Fruit fly (Drosophila melanogaster) Kc167 (cell line): ENCODE data around the gene CG32271.

ENCODE experiments used
- Myc ChIP-seq: fragments of >200 bp; optimal IDR thresholded peaks from 2 replicates; lab custom pipeline; 2017; ENCODE audit warnings: missing external identifiers
- Sin3A ChIP-seq: fragments of >200 bp; optimal IDR thresholded peaks from 2 replicates; lab custom pipeline; 2018; ENCODE audit warnings: missing external identifiers
- h ChIP-seq: fragments of >200 bp; optimal IDR thresholded peaks from 3 replicates; lab custom pipeline; 2018; ENCODE audit warnings: missing external identifiers
- insv ChIP-seq: fragments of >200 bp; optimal IDR thresholded peaks from 3 replicates; lab custom pipeline; 2018; ENCODE audit warnings: missing external identifiers
- psq ChIP-seq: fragments of >200 bp; optimal IDR thresholded peaks from 2 replicates; lab custom pipeline; 2017; ENCODE audit warnings: missing external identifiers
- ttk ChIP-seq: sonication (Bioruptor generic); optimal IDR thresholded peaks from 2 replicates; lab custom pipeline; 2017; ENCODE audit warnings: missing external identifiers

The CG32271 gene

DNA sequence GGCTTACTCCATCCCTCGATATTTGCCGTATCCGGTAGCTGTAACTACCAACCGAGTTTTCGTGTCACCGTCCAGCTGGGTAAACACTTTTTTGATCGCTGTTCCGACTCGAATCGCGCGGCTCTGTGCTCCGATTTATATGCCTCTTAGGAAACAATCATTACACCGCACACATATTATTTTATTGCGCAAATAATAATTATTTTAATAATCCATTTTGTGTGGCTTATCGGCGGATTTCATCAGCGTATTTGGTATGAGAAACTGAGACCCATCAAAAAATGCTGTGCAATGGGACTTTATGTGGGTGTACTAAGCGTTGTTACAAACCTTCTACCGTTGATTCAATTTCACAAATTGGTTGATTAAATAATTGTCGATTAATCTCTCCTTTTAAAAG is at the start of gene CG32271:
CG32271 (minus strand) TSS at position 101 of the 400 bp plus-strand sequence.
- TF ChIP-seq ttk (lab: Kevin White, UChicago) (no peak), insv (lab: Kevin White, UChicago) (no peak), Sin3A (lab: Kevin White, UChicago) (no peak), psq (lab: Kevin White, UChicago) (no peak), Myc (lab: Kevin White, UChicago) (no peak)

DNA sequence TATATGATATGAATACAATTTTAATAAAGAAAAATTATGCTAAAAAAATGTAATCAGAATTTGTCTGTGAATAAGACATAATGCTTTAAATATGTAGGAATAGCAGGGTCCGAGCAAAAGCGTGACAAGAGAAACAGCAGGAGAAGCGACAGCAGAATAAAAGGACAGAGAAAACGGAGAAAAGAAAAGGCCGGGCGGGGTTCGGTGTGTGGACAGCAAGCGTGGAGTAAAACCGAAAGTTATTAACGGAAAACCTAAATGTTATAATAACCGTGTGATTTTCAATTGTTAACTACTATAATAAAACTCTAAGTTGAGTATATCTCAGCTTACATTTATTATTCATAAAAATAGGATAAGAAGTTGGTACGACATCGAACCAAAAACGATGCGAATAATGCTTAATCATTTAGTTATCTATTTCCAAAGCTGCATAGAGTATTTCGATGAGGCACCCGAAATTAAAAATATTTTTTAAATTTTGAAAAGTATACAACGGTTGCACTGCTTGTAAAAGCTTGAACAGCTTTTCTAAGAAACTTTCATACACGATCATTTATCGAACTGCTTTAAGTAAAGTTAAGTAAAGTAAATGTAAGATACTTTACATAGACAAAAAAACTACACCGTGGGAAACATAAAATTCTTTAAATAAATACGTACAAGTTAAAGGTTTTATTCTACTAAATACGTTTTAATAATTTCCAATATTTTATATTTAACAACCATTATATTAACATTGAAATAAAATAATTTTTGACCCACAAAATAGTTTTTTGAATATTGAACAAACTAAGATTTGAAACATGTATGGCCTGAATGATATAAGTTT is 48.9 kb upstream of the CG32271 start:
- TF ChIP-seq Sin3A (lab: Kevin White, UChicago) (no peak), insv (lab: Kevin White, UChicago) (no peak), ttk (lab: Kevin White, UChicago) (no peak), Myc (lab: Kevin White, UChicago) (no peak), psq (lab: Kevin White, UChicago) (no peak)

DNA sequence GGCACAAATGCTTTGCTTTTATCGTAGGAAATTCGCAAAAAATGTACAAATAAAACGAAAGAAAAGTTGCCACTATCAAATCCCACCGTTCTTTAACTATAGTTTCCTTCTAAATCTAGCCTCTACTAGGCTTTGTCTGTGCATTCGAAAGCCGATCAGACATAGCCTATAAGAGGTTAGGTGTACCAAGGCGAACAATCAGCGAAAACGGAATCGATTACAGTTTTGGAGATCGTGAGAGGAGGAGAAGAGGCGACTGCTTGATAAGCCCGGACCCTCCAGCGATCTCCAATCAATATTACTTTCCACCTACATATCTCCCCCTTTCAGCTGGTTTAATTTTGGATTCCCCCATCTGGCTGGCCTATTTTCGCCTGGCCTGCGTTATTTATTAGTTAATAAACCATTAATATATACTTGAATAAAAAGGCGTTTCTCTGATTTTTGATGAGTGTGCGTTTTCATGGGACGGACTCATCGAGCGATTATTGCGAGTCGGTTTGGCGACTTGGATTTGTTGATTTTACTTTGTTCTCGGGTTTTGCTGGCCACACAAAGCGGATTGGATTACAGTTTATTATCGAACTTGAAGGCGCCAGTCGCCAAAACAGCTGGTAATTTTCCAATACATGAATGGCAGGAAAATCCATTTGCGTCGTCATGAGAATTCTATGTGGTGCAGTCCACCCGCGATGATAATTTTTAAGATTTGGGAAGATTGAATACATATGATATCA is 48.1 kb upstream of the CG32271 start:
- TF ChIP-seq ttk (lab: Kevin White, UChicago) = no peak
- TF ChIP-seq Myc (lab: Kevin White, UChicago) = no peak
- no peak for TF ChIP-seq h (lab: Kevin White, UChicago)
- no peak for TF ChIP-seq insv (lab: Kevin White, UChicago)
- no peak for TF ChIP-seq psq (lab: Kevin White, UChicago)
- no peak for TF ChIP-seq Sin3A (lab: Kevin White, UChicago)

DNA sequence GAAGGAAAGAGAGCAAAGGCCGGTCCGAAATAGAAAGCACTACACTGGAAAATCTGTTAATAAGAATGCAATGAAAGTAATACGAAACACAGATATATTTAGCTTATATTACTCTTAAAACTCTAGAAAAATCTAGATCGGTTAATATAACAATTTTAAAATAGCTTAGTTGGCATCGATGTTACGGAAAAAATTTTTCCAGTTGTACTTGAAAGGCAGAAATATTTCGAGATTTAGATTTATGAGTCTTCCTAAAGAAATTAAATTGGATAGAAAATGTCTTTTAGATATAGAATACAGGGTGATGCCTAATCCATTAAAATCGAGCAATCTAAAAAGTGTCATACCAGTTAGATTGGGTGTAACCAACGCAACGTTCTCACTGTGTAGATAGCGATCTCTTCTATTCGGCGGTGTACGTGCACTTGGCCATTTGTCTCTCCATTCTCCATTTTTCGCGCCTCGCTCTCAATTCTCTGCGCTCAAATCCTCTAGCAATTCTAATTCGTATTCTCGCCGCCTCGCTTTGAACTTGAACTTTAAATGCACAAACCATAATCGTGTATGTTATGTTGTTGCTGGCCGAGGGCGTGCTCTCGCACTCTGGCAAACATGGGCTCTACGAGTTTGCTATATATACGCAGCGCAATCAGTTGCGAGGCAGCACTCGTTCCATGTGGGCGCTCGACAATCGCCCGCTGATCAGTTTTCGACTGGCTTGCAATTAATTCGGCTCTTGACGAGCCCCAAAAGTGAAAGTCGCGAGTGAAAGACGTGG is 47.2 kb upstream of the CG32271 start:
- TF ChIP-seq psq (lab: Kevin White, UChicago) (no peak), Sin3A (lab: Kevin White, UChicago) (no peak), Myc (lab: Kevin White, UChicago) (no peak), h (lab: Kevin White, UChicago) (no peak), ttk (lab: Kevin White, UChicago) (no peak), insv (lab: Kevin White, UChicago) (no peak)

DNA sequence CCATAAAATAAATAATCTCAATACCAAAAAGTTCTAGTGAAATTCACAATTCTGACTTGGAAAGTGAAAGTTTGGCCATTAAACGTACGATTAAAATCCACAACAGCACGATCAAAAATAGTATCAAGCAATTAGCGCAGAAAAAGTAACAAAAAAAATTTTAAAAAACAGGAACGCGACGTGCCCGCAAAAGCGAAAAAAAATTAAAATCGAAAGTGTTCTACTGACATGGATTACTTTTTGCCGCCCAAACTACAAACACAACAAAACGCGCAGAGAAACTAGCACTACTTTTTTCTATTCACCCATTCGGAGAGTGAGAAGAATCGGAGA is 46.7 kb upstream of the CG32271 start:
- no peak for TF ChIP-seq Sin3A (lab: Kevin White, UChicago)
- TF ChIP-seq psq (lab: Kevin White, UChicago) = no peak
- no peak for TF ChIP-seq Myc (lab: Kevin White, UChicago)
- no peak for TF ChIP-seq insv (lab: Kevin White, UChicago)
- no peak for TF ChIP-seq h (lab: Kevin White, UChicago)
- no peak for TF ChIP-seq ttk (lab: Kevin White, UChicago)

DNA sequence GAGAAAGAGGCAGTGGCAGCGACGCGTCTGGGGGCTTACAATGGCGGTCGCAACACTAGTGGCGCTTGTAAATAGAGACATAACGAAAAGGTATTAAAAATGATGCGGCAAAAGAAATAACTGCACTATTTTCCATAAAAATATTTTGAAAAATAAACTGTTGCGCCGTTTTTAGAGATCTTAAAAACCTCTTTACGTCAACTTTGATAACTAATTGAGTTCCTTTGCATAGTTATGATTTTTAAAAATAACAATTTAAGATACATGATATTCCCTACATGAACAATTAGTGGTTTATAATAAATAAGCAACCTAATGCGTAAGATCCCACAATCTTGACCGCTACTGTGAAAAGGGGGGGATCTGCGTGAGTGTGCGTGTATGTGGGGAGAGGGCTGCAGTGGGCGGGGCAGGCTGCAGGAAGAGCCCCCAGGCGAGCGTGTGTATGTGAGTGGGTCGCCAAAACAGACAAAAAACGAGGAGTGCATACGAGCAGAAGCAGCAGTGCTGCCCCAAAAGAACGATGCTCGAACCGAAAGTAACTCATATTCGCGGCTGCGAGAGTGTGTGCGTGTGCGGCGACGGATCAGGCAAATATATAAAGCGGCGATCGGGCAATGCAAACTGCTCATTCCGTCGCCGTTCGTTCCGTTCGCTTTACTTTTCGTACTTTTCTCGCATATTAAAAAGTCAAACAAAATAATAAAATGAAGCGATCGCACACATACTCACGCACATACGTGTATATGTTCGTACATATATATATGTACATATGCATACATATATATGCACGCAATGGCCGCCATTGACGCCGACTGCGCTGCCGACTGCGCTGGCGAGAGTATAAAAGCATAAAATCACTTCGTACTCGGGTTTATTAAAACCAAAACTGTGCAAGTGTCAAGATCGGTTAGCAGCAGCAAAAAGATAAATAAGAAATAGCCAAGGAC is 46.0 kb upstream of the CG32271 start:
- TF ChIP-seq Sin3A (lab: Kevin White, UChicago) (no peak), insv (lab: Kevin White, UChicago) (no peak), psq (lab: Kevin White, UChicago) (no peak), ttk (lab: Kevin White, UChicago) (no peak), Myc (lab: Kevin White, UChicago) (no peak), h (lab: Kevin White, UChicago) (no peak)

DNA sequence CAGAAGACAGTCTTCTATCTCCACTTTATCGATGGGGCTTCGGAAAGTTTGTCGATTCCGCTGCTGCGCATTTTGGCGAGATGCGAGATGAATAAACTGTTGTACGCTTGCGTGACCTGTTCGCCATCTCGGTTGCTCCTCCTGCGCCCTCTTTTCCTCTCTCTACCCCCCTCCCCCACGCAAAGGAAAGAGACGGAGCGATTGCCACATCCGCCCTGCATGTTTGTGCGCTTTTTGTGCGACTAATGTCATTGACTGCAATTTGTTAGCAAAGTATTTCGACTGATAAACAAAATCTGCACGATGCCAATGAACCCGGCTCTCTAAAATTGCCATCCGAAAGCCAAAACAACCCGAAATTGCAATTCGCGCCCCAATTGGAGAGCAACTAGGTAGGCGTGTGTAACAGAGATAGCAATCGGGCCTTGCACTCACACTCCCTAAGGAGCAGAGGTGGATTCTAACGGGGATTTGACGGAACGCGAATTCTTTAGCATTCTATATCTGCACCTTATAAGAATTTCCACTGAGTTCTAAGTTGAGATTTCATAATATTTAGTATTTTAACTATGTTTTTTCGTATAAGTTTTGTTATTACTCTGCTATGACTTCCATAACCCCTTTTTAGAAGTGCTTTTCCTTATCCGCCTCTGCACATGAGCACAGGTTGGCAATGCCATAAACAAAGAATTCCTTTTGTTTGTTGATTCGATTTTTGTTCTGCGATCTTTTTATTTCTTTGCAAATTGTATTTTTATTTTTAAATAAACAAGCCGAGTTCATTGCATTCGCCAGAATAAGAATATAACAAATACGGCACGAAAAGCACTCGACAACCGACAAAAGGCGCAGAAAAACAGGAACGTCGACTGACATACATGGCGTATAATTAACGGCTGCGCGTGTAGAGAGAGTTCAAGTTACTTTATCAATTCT is 44.4 kb upstream of the CG32271 start, which contains the start of gene CG43389:
CG43389 (plus strand) TSS at position 886 of the 936 bp plus-strand sequence.
- TF ChIP-seq Sin3A (lab: Kevin White, UChicago) (no peak), insv (lab: Kevin White, UChicago) (no peak), psq (lab: Kevin White, UChicago) (no peak), h (lab: Kevin White, UChicago) (no peak), ttk (lab: Kevin White, UChicago) (no peak), Myc (lab: Kevin White, UChicago) (no peak)

DNA sequence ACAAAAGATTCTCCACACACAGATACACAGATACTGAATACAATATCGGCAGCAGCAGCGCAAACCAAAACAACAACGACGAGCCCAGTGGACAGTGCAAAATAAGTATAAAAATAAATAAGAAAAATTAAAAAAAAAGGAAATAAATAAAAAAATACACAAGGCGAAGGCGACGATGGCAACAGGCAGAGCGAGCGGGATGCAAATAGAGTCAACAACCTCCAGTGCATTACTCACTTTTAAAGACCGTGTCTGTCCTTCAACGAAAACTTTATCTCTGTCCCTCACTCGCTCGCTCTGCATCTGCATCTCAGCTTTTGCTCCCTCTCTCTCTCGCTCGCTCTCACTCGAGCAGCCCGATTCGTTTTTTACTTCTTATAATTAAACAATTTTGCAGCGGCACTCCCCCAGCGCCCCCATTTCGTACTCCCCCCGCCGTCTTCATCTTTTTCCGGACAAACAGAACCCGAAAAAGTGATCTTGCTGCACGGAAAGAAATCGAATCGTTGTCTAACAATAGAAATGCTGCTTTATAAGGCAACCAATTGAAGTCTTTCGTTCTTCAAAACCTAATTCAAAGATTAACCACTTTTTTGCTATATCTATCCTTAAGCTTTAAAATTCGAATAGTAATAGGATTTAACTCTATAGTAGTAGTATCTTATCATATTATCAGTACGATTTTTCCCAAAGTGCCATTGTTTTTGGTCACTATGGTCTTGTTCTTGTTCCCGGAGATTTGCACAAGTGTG is 43.6 kb upstream of the CG32271 start:
- no peak for TF ChIP-seq insv (lab: Kevin White, UChicago)
- TF ChIP-seq Myc (lab: Kevin White, UChicago) = no peak
- no peak for TF ChIP-seq h (lab: Kevin White, UChicago)

DNA sequence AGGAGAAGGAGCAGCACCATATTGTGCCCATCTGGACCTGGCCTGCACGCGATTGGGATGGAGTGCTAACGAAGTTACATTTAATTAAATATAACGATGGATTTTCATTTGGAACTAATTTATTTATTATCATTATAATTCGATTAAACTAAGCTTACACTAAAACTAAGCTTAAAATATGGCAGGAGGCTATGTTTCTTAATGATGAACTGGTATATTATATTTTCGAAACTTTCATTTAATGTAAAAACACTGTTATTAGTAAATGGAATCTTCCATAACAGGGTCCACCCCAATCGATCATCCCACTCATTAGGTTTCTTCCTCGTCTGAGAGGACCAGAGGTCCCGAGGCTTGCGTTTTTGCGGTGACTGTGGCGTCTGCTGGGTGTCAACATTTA is 42.2 kb upstream of the CG32271 start:
- TF ChIP-seq ttk (lab: Kevin White, UChicago) (no peak), h (lab: Kevin White, UChicago) (no peak), psq (lab: Kevin White, UChicago) (no peak), Sin3A (lab: Kevin White, UChicago) (no peak), Myc (lab: Kevin White, UChicago) (no peak), insv (lab: Kevin White, UChicago) (no peak)
